Worm (Caenorhabditis elegans): ENCODE measurements around the gene F14H12.7.
"Not testable (repeated sequence)": the region's sequence is repeated elsewhere in the genome, so short reads cannot be mapped to it uniquely, and the experiment has no call there.

Gene F14H12.7

ce11 chrX:4373123-4373522, 10.7 kb upstream of the F14H12.7 start, which contains the start of gene R160.6:
R160.6 (minus strand) TSS chrX:4373223.
- TF ChIP-seq unc-62 (GFP tag; optimal IDR thresholded peaks at IDR 0.05), result no peak

- no peak for TF ChIP-seq unc-62 (GFP tag; optimal IDR thresholded peaks at IDR 0.05)
These were observed 9.6 kb upstream of the F14H12.7 start, which contains the start of gene R160.14 for ce11 chrX:4371988-4372387. R160.14 (minus strand) TSS chrX:4372088.

ce11 chrX:4371413-4371812, 9.0 kb upstream of the F14H12.7 start, which contains the start of gene R160.13:
R160.13 (minus strand) TSS chrX:4371513.
- TF ChIP-seq unc-62 (GFP tag; optimal IDR thresholded peaks at IDR 0.05), result no peak

ce11 chrX:4370756-4371155, 8.3 kb upstream of the F14H12.7 start, which contains the start of gene R160.5:
R160.5 (minus strand) TSS chrX:4370856.
- TF ChIP-seq unc-62 (GFP tag; optimal IDR thresholded peaks at IDR 0.05), result no peak

- TF ChIP-seq unc-62 (GFP tag; optimal IDR thresholded peaks at IDR 0.05), result no peak
These were observed 6.4 kb upstream of the F14H12.7 start, which contains the start of gene R160.4 for ce11 chrX:4368800-4369199. R160.4 (minus strand) TSS chrX:4368900.

ce11 chrX:4367414-4367813, 5.0 kb upstream of the F14H12.7 start, which contains the start of gene R160.10:
R160.10 (minus strand) TSS chrX:4367514.
- no peak for TF ChIP-seq unc-62 (GFP tag; optimal IDR thresholded peaks at IDR 0.05)

- TF ChIP-seq unc-62 (GFP tag; optimal IDR thresholded peaks at IDR 0.05), result no peak
These were observed 3.8 kb upstream of the F14H12.7 start, which contains the start of gene R160.3 for ce11 chrX:4366231-4366630. R160.3 (minus strand) TSS chrX:4366331.

ce11 chrX:4364877-4365276, 2.5 kb upstream of the F14H12.7 start, which contains the start of gene F14H12.8:
F14H12.8 (minus strand) TSS chrX:4364977.
- TF ChIP-seq unc-62 (GFP tag; optimal IDR thresholded peaks at IDR 0.05), result no peak

ce11 chrX:4363200-4363599, 778 bp upstream of the F14H12.7 start, which contains the start of gene F14H12.17:
F14H12.17 (minus strand) TSS chrX:4363300.
- TF ChIP-seq unc-62 (GFP tag; optimal IDR thresholded peaks at IDR 0.05), result no peak

ce11 chrX:4359030-4359429, 3.4 kb downstream of the F14H12.7 start:
- no peak for TF ChIP-seq unc-62 (GFP tag; optimal IDR thresholded peaks at IDR 0.05)

- TF ChIP-seq unc-62 (GFP tag; optimal IDR thresholded peaks at IDR 0.05), result no peak
These were observed 5.0 kb downstream of the F14H12.7 start, which contains the start of gene F14H12.6 for ce11 chrX:4357467-4357866. F14H12.6 (minus strand) TSS chrX:4357567.

ce11 chrX:4353318-4353717, 9.1 kb downstream of the F14H12.7 start, which contains the start of gene col-165:
col-165 (plus strand) TSS chrX:4353618.
- no peak for TF ChIP-seq unc-62 (GFP tag; optimal IDR thresholded peaks at IDR 0.05)

ce11 chrX:4350198-4350597, 12.2 kb downstream of the F14H12.7 start, which contains the start of gene F14H12.2:
F14H12.2 (plus strand) TSS chrX:4350498.
- no peak for TF ChIP-seq unc-62 (GFP tag; optimal IDR thresholded peaks at IDR 0.05)

- no peak for TF ChIP-seq unc-62 (GFP tag; optimal IDR thresholded peaks at IDR 0.05)
These were observed 18.5 kb downstream of the F14H12.7 start, which contains the start of gene F14H12.3 for ce11 chrX:4343915-4344314. F14H12.3 (plus strand) TSS chrX:4344215.

ce11 chrX:4342730-4343129, 19.7 kb downstream of the F14H12.7 start:
- TF ChIP-seq unc-62 (GFP tag; optimal IDR thresholded peaks at IDR 0.05), result no peak

- TF ChIP-seq unc-62 (GFP tag; optimal IDR thresholded peaks at IDR 0.05), result not testable (repeated sequence)
These were observed 23.1 kb downstream of the F14H12.7 start, which contains the start of gene cst-1 for ce11 chrX:4339332-4339731. cst-1 (plus strand) TSS chrX:4339632.

- not testable (repeated sequence) for TF ChIP-seq unc-62 (GFP tag; optimal IDR thresholded peaks at IDR 0.05)
These were observed 26.5 kb downstream of the F14H12.7 start, which contains the start of gene cst-2 for ce11 chrX:4335950-4336349. cst-2 (minus strand) TSS chrX:4336050.

Data from whole organism, dauer.